Worm (Caenorhabditis elegans) whole organism, L4 larva: ENCODE measurements around the gene Y66D12A.11.

Experiments used
- F26F4.8 ChIP-seq: fragments of 200-800 bp; sonication (Bioruptor generic); conservative IDR thresholded peaks from 2 replicates; pipeline ENCODE4 v1.3.6; 2022; ENCODE audit warnings: missing genetic modification characterization, missing compliant biosample characterization
- ZK546.5 ChIP-seq, 2 experiments: sonication (generic microtip); optimal IDR thresholded peaks; 2 replicates each; lab custom pipeline; 2017; ENCODE audit warnings: missing biosample characterization in 2 of 2, missing genetic modification characterization in 2 of 2
- ceh-44 ChIP-seq: fragments of 200-800 bp; sonication (Bioruptor generic); IDR thresholded peaks from 2 replicates; pipeline ENCODE4 v1.3.6; 2022; ENCODE audit warnings: missing genetic modification reagents, missing genetic modification characterization, missing compliant biosample characterization
- lin-13 ChIP-seq: fragments of 150-350 bp; optimal IDR thresholded peaks from 2 replicates; lab custom pipeline; 2014; ENCODE audit warnings: missing biosample characterization, missing genetic modification reagents, missing genetic modification characterization
- lir-3 ChIP-seq: sonication (generic microtip); optimal IDR thresholded peaks from 2 replicates; lab custom pipeline; 2016; ENCODE audit warnings: mild to moderate bottlenecking, missing genetic modification characterization, missing compliant biosample characterization
- nhr-28 ChIP-seq: fragments of 150-350 bp; optimal IDR thresholded peaks from 2 replicates; lab custom pipeline; 2014; ENCODE audit warnings: missing biosample characterization, missing genetic modification characterization
- unc-39 ChIP-seq: sonication (generic microtip); optimal IDR thresholded peaks from 2 replicates; lab custom pipeline; 2017; ENCODE audit warnings: missing biosample characterization, missing genetic modification characterization
- unc-62 ChIP-seq, 3 experiments: fragments of 150-350 bp in 1 of 3; sonication (generic microtip); optimal IDR thresholded peaks in 2 of 3; peaks in 1 of 3; 1 replicate in 1 of 3; 2 replicates in 2 of 3; lab custom pipeline; 2014 to 2017; ENCODE audit warnings: missing biosample characterization in 3 of 3, missing genetic modification characterization in 3 of 3, missing genetic modification reagents in 3 of 3, missing genotype in 1 of 3
- ztf-11 ChIP-seq: fragments of 150-350 bp; optimal IDR thresholded peaks from 2 replicates; lab custom pipeline; 2014; ENCODE audit warnings: missing biosample characterization, missing genetic modification characterization

DNA sequence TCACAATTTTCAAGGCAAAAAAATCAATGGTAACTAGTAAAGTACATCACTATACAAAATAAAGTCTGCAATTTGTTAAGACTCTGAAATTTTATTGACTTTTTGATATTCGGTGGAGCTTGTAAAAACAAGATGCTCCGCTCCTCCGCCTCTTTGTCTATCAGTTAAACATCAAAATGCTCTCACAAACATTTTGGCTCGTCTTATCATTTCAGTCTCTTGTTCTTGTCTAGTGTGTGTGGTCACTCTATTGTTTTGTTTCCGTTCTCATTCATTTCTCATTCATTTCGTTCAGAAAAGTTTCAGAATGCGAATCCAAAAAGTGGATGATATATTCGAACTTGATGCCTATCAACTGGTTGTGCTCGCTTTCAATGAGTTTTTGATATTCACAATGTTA is 15.2 kb upstream of the Y66D12A.11 start, which contains the start of gene Y66D12A.13:
- TF ChIP-seq ztf-11 (tag; lab: Kevin White, UChicago) (no peak), ceh-44 (no peak), F26F4.8 (no peak), unc-62 (GFP tag; optimal IDR thresholded peaks at IDR 0.05 in 1 of 2; lab: Kevin White, UChicago) (no peak), unc-62 (tag; optimal IDR thresholded peaks at IDR 0.05; lab: Kevin White, UChicago) (no peak), lin-13 (GFP tag; lab: Kevin White, UChicago) (no peak), nhr-28 (tag; lab: Kevin White, UChicago) (peak; percentile 22), unc-39 (tag; lab: Kevin White, UChicago) (no peak), ZK546.5 (tag; optimal IDR thresholded peaks at IDR 0.05; lab: Kevin White, UChicago) (no peak), lir-3 (tag; lab: Kevin White, UChicago) (no peak)
